Fruit fly (Drosophila melanogaster): Measurements from ENCODE around the gene asl.
A peak's percentile ranks its signal among the peaks of the same experiment; 100 is the strongest.

DNA sequence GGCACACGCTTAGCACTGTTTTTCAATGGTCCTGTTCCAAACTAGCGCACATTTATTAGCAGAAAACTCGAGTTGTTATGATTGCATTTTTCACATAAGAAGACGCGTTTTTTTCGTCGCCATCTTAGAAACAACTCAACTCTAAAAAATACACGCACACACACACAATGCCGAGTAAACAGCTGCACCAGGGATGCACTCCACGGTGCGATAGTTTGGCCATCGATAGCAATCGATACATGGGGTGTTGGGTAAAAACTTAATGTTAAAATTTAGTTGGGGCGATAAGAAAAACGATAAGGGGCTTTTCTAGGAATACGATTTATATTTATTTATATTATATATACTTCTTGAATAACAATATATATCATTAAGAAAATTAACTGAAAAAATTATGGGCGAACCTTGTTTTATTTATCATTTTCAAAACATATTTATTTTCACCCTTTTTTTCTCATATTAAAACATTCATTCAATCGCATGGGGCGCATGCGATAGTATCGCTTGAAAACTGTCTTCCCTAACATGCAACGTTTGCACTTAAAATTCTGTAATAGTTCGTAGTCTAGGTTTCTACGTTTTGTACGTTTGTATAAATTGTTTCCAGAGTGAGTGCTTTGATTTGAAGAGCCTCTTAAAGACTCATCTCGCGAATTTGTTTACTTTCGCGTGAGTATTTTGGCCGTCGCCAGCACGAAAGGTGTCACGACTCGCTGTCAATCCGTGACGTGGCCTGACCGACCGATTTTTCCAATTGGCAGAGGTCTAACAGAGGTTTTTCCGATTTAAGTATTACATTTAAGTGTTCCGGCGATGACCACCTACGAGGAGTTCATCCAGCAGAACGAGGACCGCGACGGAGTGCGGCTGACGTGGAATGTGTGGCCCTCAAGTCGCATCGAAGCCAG, 42.5 kb upstream of the asl start, which contains the start of the genes MTA1-like and Sec23:
- TF ChIP-seq Ets96B (tag; optimal IDR thresholded peaks at IDR 0.05) = peak; percentile 44
- peak; percentile 58 for TF ChIP-seq Sox102F (GFP tag; optimal IDR thresholded peaks at IDR 0.05)
- no peak for TF ChIP-seq spab (GFP tag; optimal IDR thresholded peaks at IDR 0.05)
- TF ChIP-seq OdsH (GFP tag; optimal IDR thresholded peaks at IDR 0.05) = peak; percentile 76
- no peak for TF ChIP-seq CG6808 (GFP tag; optimal IDR thresholded peaks at IDR 0.05)
- peak; percentile 12 for TF ChIP-seq CG6854 (GFP tag; optimal IDR thresholded peaks at IDR 0.05)
